Worm (Caenorhabditis elegans) whole organism, L3 larva: ENCODE results near the gene W01D2.1.

Experiments used
- ZK546.5 ChIP-seq: sonication (generic microtip); optimal IDR thresholded peaks from 2 replicates; lab custom pipeline; 2017; ENCODE audit warnings: missing biosample characterization, missing genetic modification characterization
- aly-2 ChIP-seq: fragments of 150-350 bp; optimal IDR thresholded peaks from 2 replicates; lab custom pipeline; 2014; ENCODE audit warnings: missing biosample characterization, missing genetic modification characterization
- ama-1 ChIP-seq: fragments of 150-350 bp; optimal IDR thresholded peaks from 2 replicates; lab custom pipeline; 2018
- ceh-16 ChIP-seq: sonication (generic microtip); optimal IDR thresholded peaks from 2 replicates; lab custom pipeline; 2017; ENCODE audit warnings: missing biosample characterization, missing genetic modification characterization
- ceh-28 ChIP-seq: fragments of 150-350 bp; optimal IDR thresholded peaks from 2 replicates; lab custom pipeline; 2014; ENCODE audit warnings: missing biosample characterization, missing genetic modification reagents, missing genetic modification characterization
- ceh-82 ChIP-seq: fragments of 150-350 bp; optimal IDR thresholded peaks from 2 replicates; lab custom pipeline; 2014; ENCODE audit warnings: missing biosample characterization, missing genetic modification characterization
- ceh-9 ChIP-seq: sonication (generic microtip); optimal IDR thresholded peaks from 2 replicates; lab custom pipeline; 2018; ENCODE audit warnings: missing biosample characterization, missing genetic modification characterization
- daf-12 ChIP-seq: fragments of 150-350 bp; optimal IDR thresholded peaks from 2 replicates; lab custom pipeline; 2014; ENCODE audit warnings: missing biosample characterization, missing genetic modification reagents, missing genetic modification characterization
- egl-27 ChIP-seq: sonication (generic microtip); optimal IDR thresholded peaks from 4 replicates; lab custom pipeline; 2017; ENCODE audit warnings: missing biosample characterization, missing genetic modification reagents, missing genetic modification characterization
- egl-5 ChIP-seq: fragments of 150-350 bp; optimal IDR thresholded peaks from 2 replicates; lab custom pipeline; 2017; ENCODE audit warnings: missing biosample characterization, missing genetic modification reagents, missing genetic modification characterization, inconsistent platforms
- elt-1 ChIP-seq: fragments of 150-350 bp; optimal IDR thresholded peaks from 2 replicates; lab custom pipeline; 2014; ENCODE audit warnings: missing biosample characterization, missing genetic modification characterization
- elt-2 ChIP-seq: sonication (generic microtip); optimal IDR thresholded peaks from 2 replicates; lab custom pipeline; 2016; ENCODE audit warnings: missing genetic modification reagents, mild to moderate bottlenecking, missing genetic modification characterization, missing compliant biosample characterization
- eor-1 ChIP-seq, 2 experiments: fragments of 150-350 bp; optimal IDR thresholded peaks; 2 replicates each; lab custom pipeline; 2014 to 2018; ENCODE audit warnings: missing biosample characterization in 2 of 2, missing genetic modification characterization in 2 of 2
- fkh-10 ChIP-seq: sonication (generic microtip); optimal IDR thresholded peaks from 2 replicates; lab custom pipeline; 2017; ENCODE audit warnings: missing biosample characterization, missing genetic modification reagents, missing genetic modification characterization
- fkh-2 ChIP-seq: fragments of 150-350 bp; optimal IDR thresholded peaks from 2 replicates; lab custom pipeline; 2014; ENCODE audit warnings: missing biosample characterization, missing genetic modification reagents, missing genetic modification characterization
- fos-1 ChIP-seq: fragments of 150-350 bp; optimal IDR thresholded peaks from 2 replicates; lab custom pipeline; 2014; ENCODE audit warnings: missing biosample characterization, missing genetic modification characterization
- hmg-11 ChIP-seq: sonication (generic microtip); optimal IDR thresholded peaks from 2 replicates; lab custom pipeline; 2016; ENCODE audit warnings: missing genetic modification characterization, missing compliant biosample characterization
- jun-1 ChIP-seq: fragments of 150-350 bp; optimal IDR thresholded peaks from 2 replicates; lab custom pipeline; 2014; ENCODE audit warnings: missing biosample characterization, missing genetic modification reagents, missing genetic modification characterization
- lin-15B ChIP-seq: fragments of 150-350 bp; optimal IDR thresholded peaks from 2 replicates; lab custom pipeline; 2014; ENCODE audit warnings: missing biosample characterization, missing genetic modification characterization
- lin-39 ChIP-seq: fragments of 150-350 bp; optimal IDR thresholded peaks from 2 replicates; lab custom pipeline; 2018; ENCODE audit warnings: missing biosample characterization, missing genetic modification reagents, missing genetic modification characterization
- lsy-12 ChIP-seq: sonication (generic microtip); optimal IDR thresholded peaks from 2 replicates; lab custom pipeline; 2016; ENCODE audit warnings: mild to moderate bottlenecking, missing genetic modification characterization, missing compliant biosample characterization
- mdl-1 ChIP-seq: fragments of 150-350 bp; optimal IDR thresholded peaks from 2 replicates; lab custom pipeline; 2014; ENCODE audit warnings: missing biosample characterization, missing genetic modification characterization
- nfya-1 ChIP-seq: sonication (generic microtip); optimal IDR thresholded peaks from 2 replicates; lab custom pipeline; 2017; ENCODE audit warnings: missing genetic modification characterization, mild to moderate bottlenecking, missing compliant biosample characterization, antibody characterized with exemption, moderate library complexity; ENCODE audit not compliant: insufficient read depth
- nhr-12 ChIP-seq: fragments of 150-350 bp; optimal IDR thresholded peaks from 2 replicates; lab custom pipeline; 2014; ENCODE audit warnings: missing biosample characterization, missing genetic modification characterization
- nhr-237 ChIP-seq: fragments of 150-350 bp; optimal IDR thresholded peaks from 2 replicates; lab custom pipeline; 2014; ENCODE audit warnings: missing biosample characterization, missing genetic modification characterization
- nhr-25 ChIP-seq: sonication (generic microtip); optimal IDR thresholded peaks from 2 replicates; lab custom pipeline; 2017; ENCODE audit warnings: missing biosample characterization, missing genetic modification characterization
- nhr-43 ChIP-seq: sonication (generic microtip); optimal IDR thresholded peaks from 2 replicates; lab custom pipeline; 2016; ENCODE audit warnings: mild to moderate bottlenecking, missing genetic modification characterization, missing compliant biosample characterization; ENCODE audit not compliant: poor library complexity, severe bottlenecking
- nhr-76 ChIP-seq: fragments of 150-350 bp; sonication (generic microtip); optimal IDR thresholded peaks from 5 replicates; lab custom pipeline; 2014; ENCODE audit warnings: missing biosample characterization, missing genetic modification characterization
- nhr-77 ChIP-seq: fragments of 150-350 bp; optimal IDR thresholded peaks from 2 replicates; lab custom pipeline; 2014; ENCODE audit warnings: missing biosample characterization, missing genetic modification characterization
- pha-4 ChIP-seq: fragments of 150-350 bp; optimal IDR thresholded peaks from 2 replicates; lab custom pipeline; 2014; ENCODE audit warnings: missing biosample characterization, missing genetic modification reagents, missing genetic modification characterization
- pqm-1 ChIP-seq: fragments of 150-350 bp; optimal IDR thresholded peaks from 2 replicates; lab custom pipeline; 2017; ENCODE audit warnings: missing biosample characterization, missing genetic modification characterization, inconsistent platforms
- sea-2 ChIP-seq: fragments of 150-350 bp; sonication (generic microtip); optimal IDR thresholded peaks from 4 replicates; lab custom pipeline; 2014; ENCODE audit warnings: missing biosample characterization, missing genetic modification reagents, missing genetic modification characterization
- skn-1 ChIP-seq: fragments of 150-350 bp; optimal IDR thresholded peaks from 2 replicates; lab custom pipeline; 2014; ENCODE audit warnings: missing biosample characterization, missing genetic modification characterization
- snpc-4 ChIP-seq: fragments of 150-350 bp; optimal IDR thresholded peaks from 2 replicates; lab custom pipeline; 2014; ENCODE audit warnings: missing biosample characterization, missing genetic modification characterization
- tbx-2 ChIP-seq: sonication (generic microtip); optimal IDR thresholded peaks from 2 replicates; lab custom pipeline; 2016; ENCODE audit warnings: mild to moderate bottlenecking, missing genetic modification characterization, missing compliant biosample characterization
- unc-39 ChIP-seq: sonication (generic microtip); optimal IDR thresholded peaks from 4 replicates; lab custom pipeline; 2017; ENCODE audit warnings: missing biosample characterization, missing genetic modification characterization
- unc-62 ChIP-seq: fragments of 150-350 bp; sonication (generic microtip); optimal IDR thresholded peaks from 4 replicates; lab custom pipeline; 2014; ENCODE audit warnings: missing biosample characterization, missing genetic modification reagents, missing genetic modification characterization
- zag-1 ChIP-seq: fragments of 150-350 bp; optimal IDR thresholded peaks from 2 replicates; lab custom pipeline; 2014; ENCODE audit warnings: missing biosample characterization, missing genetic modification characterization
- ztf-4 ChIP-seq: fragments of 150-350 bp; optimal IDR thresholded peaks from 2 replicates; lab custom pipeline; 2014; ENCODE audit warnings: missing biosample characterization, missing genetic modification characterization

W01D2.1 gene

DNA sequence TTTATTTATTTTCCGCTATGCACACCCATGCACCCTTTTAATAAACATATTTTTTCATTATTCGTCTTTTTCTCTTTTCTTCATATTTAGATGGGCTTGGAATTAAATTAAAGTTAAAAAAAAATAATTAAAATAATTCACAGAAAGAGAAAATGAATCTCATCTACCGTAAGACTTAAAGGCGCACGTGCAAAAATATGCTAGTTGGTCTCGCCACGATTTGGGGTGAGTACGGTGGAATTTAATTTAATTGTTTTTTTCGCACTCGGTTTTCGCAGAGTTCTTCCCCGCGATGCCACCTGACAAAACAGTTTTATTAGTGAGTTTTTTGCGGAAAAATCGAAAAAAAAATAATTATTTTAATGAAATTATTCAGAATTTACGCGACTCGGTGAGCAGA, 37.2 kb upstream of the W01D2.1 start, which contains the start of gene Y54E2A.8:
Gene Y54E2A.8, plus strand, starts transcription at position 254 of the 400 bp plus-strand sequence.
- TF ChIP-seq elt-1 = no peak
- TF ChIP-seq elt-2 (tag; lab: Kevin White, UChicago) = no peak
- no peak for TF ChIP-seq nhr-77 (tag; lab: Kevin White, UChicago)
- no peak for TF ChIP-seq pha-4 (tag; lab: Kevin White, UChicago)
- no peak for TF ChIP-seq nhr-76 (tag; lab: Kevin White, UChicago)
- TF ChIP-seq fkh-10 (GFP tag; lab: Kevin White, UChicago) = no peak
- TF ChIP-seq hmg-11 (tag; lab: Kevin White, UChicago) = no peak
- TF ChIP-seq ceh-9 (tag; lab: Kevin White, UChicago) = no peak
- TF ChIP-seq lsy-12 (tag; lab: Kevin White, UChicago) = no peak
- no peak for TF ChIP-seq snpc-4 (tag; lab: Kevin White, UChicago)
- no peak for TF ChIP-seq ZK546.5 (tag; lab: Kevin White, UChicago)
- no peak for TF ChIP-seq jun-1 (tag; lab: Kevin White, UChicago)
- no peak for TF ChIP-seq fkh-2 (tag; lab: Kevin White, UChicago)
- TF ChIP-seq eor-1 (tag; optimal IDR thresholded peaks at IDR 0.05; lab: Kevin White, UChicago) = no peak
- TF ChIP-seq sea-2 (GFP tag; lab: Kevin White, UChicago) = no peak
- no peak for TF ChIP-seq egl-5 (tag; lab: Kevin White, UChicago)
- no peak for TF ChIP-seq ceh-16 (tag; lab: Kevin White, UChicago)

DNA sequence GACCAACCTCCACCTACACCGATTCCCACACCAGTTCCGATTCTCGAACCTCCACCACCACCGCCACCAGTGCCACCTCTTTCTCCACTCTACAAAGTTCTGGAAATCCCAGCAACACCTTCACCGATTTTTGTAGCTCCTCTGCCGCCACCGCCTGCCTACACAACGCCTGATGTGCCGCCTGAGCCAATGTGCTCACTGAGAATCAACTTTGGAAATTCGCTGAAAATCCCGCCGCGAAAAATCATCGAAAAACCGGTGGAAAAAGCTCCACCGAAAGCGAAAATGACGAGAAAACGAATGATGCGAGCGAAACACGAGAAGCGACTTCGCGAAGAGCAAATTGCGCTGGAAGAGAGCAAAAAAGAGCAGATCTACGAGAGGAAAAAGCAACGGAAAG, 35.5 kb upstream of the W01D2.1 start:
- TF ChIP-seq nhr-43 = no peak
- no peak for TF ChIP-seq zag-1 (tag; lab: Kevin White, UChicago)
- TF ChIP-seq fkh-2 (tag; lab: Kevin White, UChicago) = no peak
- no peak for TF ChIP-seq nhr-77 (tag; lab: Kevin White, UChicago)
- no peak for TF ChIP-seq unc-62 (GFP tag; lab: Kevin White, UChicago)
- no peak for TF ChIP-seq tbx-2 (tag; lab: Kevin White, UChicago)
- no peak for TF ChIP-seq fos-1 (tag; lab: Kevin White, UChicago)
- no peak for TF ChIP-seq ceh-28 (tag; lab: Kevin White, UChicago)
- no peak for TF ChIP-seq nfya-1
- TF ChIP-seq skn-1 (tag; lab: Kevin White, UChicago) = no peak
- no peak for TF ChIP-seq eor-1 (tag; optimal IDR thresholded peaks at IDR 0.05; lab: Kevin White, UChicago)
- TF ChIP-seq ztf-4 (tag; lab: Kevin White, UChicago) = no peak
- no peak for TF ChIP-seq ama-1 (lab: Kevin White, UChicago)
- no peak for TF ChIP-seq lin-39
- TF ChIP-seq daf-12 = no peak
- TF ChIP-seq jun-1 (tag; lab: Kevin White, UChicago) = no peak
- TF ChIP-seq nhr-12 = no peak
- TF ChIP-seq ceh-9 (tag; lab: Kevin White, UChicago) = no peak
- TF ChIP-seq egl-27 (tag; lab: Kevin White, UChicago) = no peak
- TF ChIP-seq mdl-1 (tag; lab: Kevin White, UChicago) = no peak

DNA sequence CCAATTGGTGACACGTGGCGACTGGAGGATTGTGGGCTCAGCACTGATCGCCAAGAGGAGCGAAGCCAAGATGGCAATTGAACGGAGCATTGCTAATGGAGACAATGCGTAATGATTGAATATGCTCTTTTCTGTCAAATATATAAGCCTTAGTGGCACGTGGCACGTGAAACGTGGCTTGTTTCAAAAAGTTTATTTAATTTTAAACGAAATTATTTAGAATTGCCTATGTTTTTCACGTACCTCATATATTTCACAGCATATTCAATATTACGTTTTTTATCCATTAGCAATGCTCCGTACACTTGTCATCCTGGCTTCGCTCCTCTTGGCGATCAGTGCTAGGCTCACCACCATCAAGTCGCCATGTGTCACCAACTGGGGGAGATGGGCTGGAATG, 29.4 kb upstream of the W01D2.1 start, which contains the start of gene Y54E2A.9:
Gene Y54E2A.9, minus strand, starts transcription at position 101 of the 400 bp plus-strand sequence.
- no peak for TF ChIP-seq ztf-4 (tag; lab: Kevin White, UChicago)
- no peak for TF ChIP-seq nhr-77 (tag; lab: Kevin White, UChicago)
- TF ChIP-seq ceh-9 (tag; lab: Kevin White, UChicago) = no peak
- TF ChIP-seq egl-27 (tag; lab: Kevin White, UChicago) = no peak
- TF ChIP-seq nfya-1 = no peak
- no peak for TF ChIP-seq unc-39 (tag; lab: Kevin White, UChicago)
- no peak for TF ChIP-seq zag-1 (tag; lab: Kevin White, UChicago)
- TF ChIP-seq ceh-82 (tag; lab: Kevin White, UChicago) = no peak
- no peak for TF ChIP-seq pqm-1 (tag; lab: Kevin White, UChicago)
- TF ChIP-seq fos-1 (tag; lab: Kevin White, UChicago) = no peak
- no peak for TF ChIP-seq skn-1 (tag; lab: Kevin White, UChicago)
- TF ChIP-seq jun-1 (tag; lab: Kevin White, UChicago) = no peak
- TF ChIP-seq eor-1 (tag; optimal IDR thresholded peaks at IDR 0.05; lab: Kevin White, UChicago) = no peak
- TF ChIP-seq nhr-237 (tag; lab: Kevin White, UChicago) = no peak
- TF ChIP-seq nhr-25 (tag; lab: Kevin White, UChicago) = no peak
- TF ChIP-seq fkh-2 (tag; lab: Kevin White, UChicago) = no peak
- TF ChIP-seq aly-2 (tag; lab: Kevin White, UChicago) = no peak
- TF ChIP-seq lin-15B (tag; lab: Kevin White, UChicago) = no peak
